Worm (Caenorhabditis elegans): ENCODE measurements around the gene nspg-13.

nspg-13 gene

DNA sequence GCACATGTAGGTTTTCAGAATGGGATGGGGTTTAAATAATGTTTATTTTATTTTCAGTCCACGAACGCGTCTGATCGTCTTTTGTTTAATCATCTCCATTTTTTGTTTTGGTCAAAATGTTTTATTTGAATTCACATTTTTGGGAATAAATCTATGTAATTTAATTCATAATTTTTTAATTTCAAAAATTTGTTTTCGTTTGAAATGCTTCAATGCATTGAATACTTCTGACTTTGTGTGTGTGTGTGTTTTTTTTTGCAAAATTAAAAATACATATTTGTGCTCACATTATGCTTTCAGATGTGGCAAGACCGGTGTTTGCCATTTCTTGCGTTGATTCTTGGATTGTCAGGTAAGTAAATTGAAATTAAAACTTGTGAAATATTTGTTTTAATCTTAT lies at the start of gene nspg-13:
Gene nspg-13 (plus strand): TSS at position 301 of the 400 bp plus-strand sequence.
- no peak for TF ChIP-seq nhr-90 (tag; optimal IDR thresholded peaks at IDR 0.05; ENCODE audit: poor library complexity)
- TF ChIP-seq mab-9 (GFP tag; IDR thresholded peaks at IDR 0.05): no peak
- TF ChIP-seq fos-1 (tag; optimal IDR thresholded peaks at IDR 0.05): no peak
- TF ChIP-seq ceh-63 (GFP tag; optimal IDR thresholded peaks at IDR 0.05): no peak
- TF ChIP-seq lin-14 (GFP tag; optimal IDR thresholded peaks at IDR 0.05): no peak
- no peak for TF ChIP-seq efl-1 (optimal IDR thresholded peaks at IDR 0.05)
- no peak for TF ChIP-seq efl-1 (GFP tag; optimal IDR thresholded peaks at IDR 0.05 in 1 of 2)
- TF ChIP-seq hpl-2 (GFP tag; optimal IDR thresholded peaks at IDR 0.05): no peak
- TF ChIP-seq lin-35 (GFP tag; optimal IDR thresholded peaks at IDR 0.05): no peak
- no peak for TF ChIP-seq F16B12.6 (tag; optimal IDR thresholded peaks at IDR 0.05)
- TF ChIP-seq skn-1 (tag; optimal IDR thresholded peaks at IDR 0.05): no peak
- TF ChIP-seq mdl-1 (tag; optimal IDR thresholded peaks at IDR 0.05): no peak
- no peak for TF ChIP-seq mep-1 (tag; optimal IDR thresholded peaks at IDR 0.05)

DNA sequence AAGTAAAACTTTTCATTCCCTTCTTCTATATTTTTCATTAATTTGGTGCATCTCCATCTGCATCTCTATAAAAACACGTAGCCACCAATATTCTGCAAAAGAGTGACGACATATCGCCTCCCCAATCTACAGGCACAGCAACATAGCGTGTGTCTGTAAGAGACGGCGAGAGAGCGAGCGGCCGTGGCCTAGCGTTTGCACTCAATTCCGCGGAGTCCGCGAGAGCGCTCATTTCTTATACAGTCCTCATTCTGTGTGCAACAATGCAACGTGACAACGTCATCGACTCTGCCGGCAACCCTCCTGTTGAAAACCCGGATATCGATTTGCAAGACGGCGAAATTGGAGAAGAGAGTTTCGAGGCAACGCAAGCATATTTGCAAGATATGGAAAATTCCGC lies 49.4 kb upstream of the nspg-13 start, which contains the start of gene H28G03.2:
Gene H28G03.2 (plus strand): TSS at position 200 of the 400 bp plus-strand sequence.
- TF ChIP-seq nhr-11 (tag; optimal IDR thresholded peaks at IDR 0.05) (no peak), pqm-1 (tag; optimal IDR thresholded peaks at IDR 0.05) (no peak), sptf-1 (tag; optimal IDR thresholded peaks at IDR 0.05) (no peak), F16B12.6 (tag; optimal IDR thresholded peaks at IDR 0.05) (no peak), efl-1 (optimal IDR thresholded peaks at IDR 0.05) (no peak), efl-1 (GFP tag; optimal IDR thresholded peaks at IDR 0.05 in 1 of 2) (no peak), rnt-1 (tag; optimal IDR thresholded peaks at IDR 0.05) (peak; percentile 58), ceh-82 (tag; optimal IDR thresholded peaks at IDR 0.05) (peak in 1 of 3 experiments; percentile 17), xbp-1 (tag; optimal IDR thresholded peaks at IDR 0.05) (no peak), unc-130 (tag; optimal IDR thresholded peaks at IDR 0.05) (no peak), ceh-90 (tag; optimal IDR thresholded peaks at IDR 0.05) (no peak), nhr-71 (tag; optimal IDR thresholded peaks at IDR 0.05) (peak; percentile 1), zag-1 (tag; optimal IDR thresholded peaks at IDR 0.05) (no peak), ceh-88 (GFP tag; IDR thresholded peaks at IDR 0.05) (no peak), nhr-76 (tag; optimal IDR thresholded peaks at IDR 0.05) (no peak), nhr-28 (tag; optimal IDR thresholded peaks at IDR 0.05) (no peak), elt-2 (tag; optimal IDR thresholded peaks at IDR 0.05) (no peak), aha-1 (tag; optimal IDR thresholded peaks at IDR 0.05) (no peak), blmp-1 (tag; optimal IDR thresholded peaks at IDR 0.05) (no peak), mef-2 (tag; optimal IDR thresholded peaks at IDR 0.05) (no peak), snpc-4 (tag; optimal IDR thresholded peaks at IDR 0.05) (no peak), ceh-63 (GFP tag; optimal IDR thresholded peaks at IDR 0.05) (no peak), unc-86 (tag; optimal IDR thresholded peaks at IDR 0.05) (no peak), snu-23 (GFP tag; optimal IDR thresholded peaks at IDR 0.05) (peak; percentile 9), fkh-4 (tag; optimal IDR thresholded peaks at IDR 0.05; ENCODE audit: borderline replicate concordance) (no peak), ztf-4 (tag; optimal IDR thresholded peaks at IDR 0.05) (no peak), lin-14 (GFP tag; optimal IDR thresholded peaks at IDR 0.05) (peak; percentile 45), fkh-10 (GFP tag; optimal IDR thresholded peaks at IDR 0.05) (no peak), ets-5 (GFP tag; IDR thresholded peaks at IDR 0.05) (no peak), nhr-12 (tag; optimal IDR thresholded peaks at IDR 0.05) (no peak), C16A3.4 (tag; optimal IDR thresholded peaks at IDR 0.05) (no peak), ama-1 (optimal IDR thresholded peaks at IDR 0.05) (no peak), nhr-237 (tag; optimal IDR thresholded peaks at IDR 0.05) (no peak), skn-1 (tag; optimal IDR thresholded peaks at IDR 0.05) (no peak)

- TF ChIP-seq nhr-20 (tag; optimal IDR thresholded peaks at IDR 0.05) (peak; percentile 9), lsy-2 (tag; optimal IDR thresholded peaks at IDR 0.05) (peak in 1 of 2 experiments; percentile 2), efl-1 (optimal IDR thresholded peaks at IDR 0.05) (no peak), efl-1 (GFP tag; optimal IDR thresholded peaks at IDR 0.05 in 1 of 2) (no peak)
Observed at ce11 chrX:5207819-5208218, 47.2 kb upstream of the nspg-13 start.

Measured in whole organism, L1 larva.